Worm (Caenorhabditis elegans) whole organism, L3 larva: ENCODE measurements around the gene E02A10.3.

Experiments
- ZK546.5 ChIP-seq: sonication (generic microtip); optimal IDR thresholded peaks from 2 replicates; lab custom pipeline; 2017; ENCODE audit warnings: missing biosample characterization, missing genetic modification characterization
- egl-27 ChIP-seq: sonication (generic microtip); optimal IDR thresholded peaks from 4 replicates; lab custom pipeline; 2017; ENCODE audit warnings: missing biosample characterization, missing genetic modification reagents, missing genetic modification characterization
- fkh-10 ChIP-seq: sonication (generic microtip); optimal IDR thresholded peaks from 2 replicates; lab custom pipeline; 2017; ENCODE audit warnings: missing biosample characterization, missing genetic modification reagents, missing genetic modification characterization
- nfya-1 ChIP-seq: sonication (generic microtip); optimal IDR thresholded peaks from 2 replicates; lab custom pipeline; 2017; ENCODE audit warnings: missing genetic modification characterization, mild to moderate bottlenecking, missing compliant biosample characterization, antibody characterized with exemption, moderate library complexity; ENCODE audit not compliant: insufficient read depth
- nhr-237 ChIP-seq: fragments of 150-350 bp; optimal IDR thresholded peaks from 2 replicates; lab custom pipeline; 2014; ENCODE audit warnings: missing biosample characterization, missing genetic modification characterization
- nhr-77 ChIP-seq: fragments of 150-350 bp; optimal IDR thresholded peaks from 2 replicates; lab custom pipeline; 2014; ENCODE audit warnings: missing biosample characterization, missing genetic modification characterization
- snpc-4 ChIP-seq: fragments of 150-350 bp; optimal IDR thresholded peaks from 2 replicates; lab custom pipeline; 2014; ENCODE audit warnings: missing biosample characterization, missing genetic modification characterization

- TF ChIP-seq fkh-10 (GFP tag; lab: Kevin White, UChicago) = no peak
- no peak for TF ChIP-seq egl-27 (tag; lab: Kevin White, UChicago)
- TF ChIP-seq nhr-77 = no peak
- TF ChIP-seq nhr-237 = no peak
- TF ChIP-seq ZK546.5 (tag; lab: Kevin White, UChicago) = no peak
- no peak for TF ChIP-seq snpc-4 (tag; lab: Kevin White, UChicago)
- TF ChIP-seq nfya-1 (tag; lab: Kevin White, UChicago) = no peak
Measured at ce11 chrV:12556904-12557303, 22.5 kb upstream of the E02A10.3 start.
